Fruit fly (Drosophila melanogaster): ENCODE results near the gene CG6244.
A peak's percentile ranks its signal among the peaks of the same experiment; 100 is the strongest.

Gene CG6244

DNA sequence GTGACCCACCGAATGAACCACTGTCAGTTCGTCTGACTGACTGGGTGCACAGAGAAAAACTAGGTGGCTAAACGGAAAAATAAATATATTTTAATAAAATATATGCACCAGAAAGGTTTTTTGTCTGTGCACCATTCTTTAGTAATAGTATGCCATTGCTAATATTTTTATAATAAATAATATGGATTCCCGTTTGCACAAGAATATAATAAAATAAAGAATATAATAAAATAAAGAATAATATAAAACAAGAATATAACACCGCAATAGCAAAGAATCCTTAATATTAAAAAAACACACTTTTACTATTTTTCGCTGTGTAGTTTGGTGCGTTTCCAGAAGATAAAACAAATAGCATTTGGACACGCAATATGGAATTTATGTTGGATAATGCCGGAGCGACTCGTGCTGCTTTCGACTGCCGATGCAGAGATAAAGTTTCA, 39.2 kb upstream of the CG6244 start (continued):
- TF ChIP-seq az2 (GFP tag; optimal IDR thresholded peaks at IDR 0.05) (peak; percentile 72), sim (GFP tag; IDR thresholded peaks at IDR 0.05) (0 out of 2 replicates have a peak, but pooled peaks have one; percentile 42), Blimp-1 (GFP tag; optimal IDR thresholded peaks at IDR 0.05) (peak; percentile 84), Xbp1 (GFP tag; optimal IDR thresholded peaks at IDR 0.05) (peak; percentile 61), onecut (GFP tag; IDR thresholded peaks at IDR 0.05) (peak; percentile 33), Hr3 (GFP tag; optimal IDR thresholded peaks at IDR 0.05) (peak; percentile 56), MTF-1 (GFP tag; optimal IDR thresholded peaks at IDR 0.05; ENCODE audit: borderline replicate concordance) (no peak), ash1 (GFP tag; optimal IDR thresholded peaks at IDR 0.05) (no peak), gsb (GFP tag; IDR thresholded peaks at IDR 0.05) (no peak), nau (GFP tag; optimal IDR thresholded peaks at IDR 0.05) (peak; percentile 38), CG4328 (GFP tag; optimal IDR thresholded peaks at IDR 0.05) (peak; percentile 4), gfzf (GFP tag; optimal IDR thresholded peaks at IDR 0.05) (no peak), CG7357 (GFP tag; IDR thresholded peaks at IDR 0.05) (no peak), zen2 (GFP tag; IDR thresholded peaks at IDR 0.05; ENCODE audit: partially characterized antibody) (no peak), Bteb2 (GFP tag; optimal IDR thresholded peaks at IDR 0.05) (no peak), Hey (tag; optimal IDR thresholded peaks at IDR 0.05) (no peak), CG11696 (GFP tag; IDR thresholded peaks at IDR 0.05) (no peak), ATbp (GFP tag; optimal IDR thresholded peaks at IDR 0.05) (peak; percentile 56), unpg (GFP tag; optimal IDR thresholded peaks at IDR 0.05) (peak; percentile 60), sug (tag; optimal IDR thresholded peaks at IDR 0.05) (peak; percentile 21), pros (GFP tag; optimal IDR thresholded peaks at IDR 0.05) (no peak), tio (GFP tag; optimal IDR thresholded peaks at IDR 0.05) (peak; percentile 46), mld (GFP tag; IDR thresholded peaks at IDR 0.05; ENCODE audit: partially characterized antibody) (no peak), vnd (GFP tag; IDR thresholded peaks at IDR 0.05; ENCODE audit: partially characterized antibody) (no peak), maf-S (GFP tag; optimal IDR thresholded peaks at IDR 0.05) (no peak), Lhr (GFP tag; optimal IDR thresholded peaks at IDR 0.05) (no peak), CG9437 (GFP tag; optimal IDR thresholded peaks at IDR 0.05) (peak; percentile 59), CG4360 (GFP tag; IDR thresholded peaks at IDR 0.05) (no peak), CG5180 (GFP tag; optimal IDR thresholded peaks at IDR 0.05) (peak; percentile 28), CG11456 (GFP tag; IDR thresholded peaks at IDR 0.05) (no peak), ase (GFP tag; IDR thresholded peaks at IDR 0.05) (0 out of 3 replicates have a peak, but pooled peaks have one; percentile 37), CG12299 (tag; optimal IDR thresholded peaks at IDR 0.05) (no peak), dimm (GFP tag; IDR thresholded peaks at IDR 0.05) (no peak), CG15514 (GFP tag; optimal IDR thresholded peaks at IDR 0.05) (peak; percentile 2), ERR (GFP tag; optimal IDR thresholded peaks at IDR 0.05) (no peak), slou (GFP tag; optimal IDR thresholded peaks at IDR 0.05) (no peak), CG1647 (GFP tag; optimal IDR thresholded peaks at IDR 0.05) (no peak), Lpt (GFP tag; optimal IDR thresholded peaks at IDR 0.05) (no peak), psq (GFP tag; optimal IDR thresholded peaks at IDR 0.05) (peak; percentile 22), CG17385 (GFP tag; optimal IDR thresholded peaks at IDR 0.05) (peak; percentile 47), Aef1 (GFP tag; IDR thresholded peaks at IDR 0.05) (0 out of 3 replicates have a peak, but pooled peaks have one; percentile 26), zen (tag; optimal IDR thresholded peaks at IDR 0.05) (peak; percentile 66), Asciz (GFP tag; optimal IDR thresholded peaks at IDR 0.05) (peak; percentile 62), bsh (GFP tag; optimal IDR thresholded peaks at IDR 0.05) (peak in 1 of 2 experiments; percentile 83), NFAT (GFP tag; IDR thresholded peaks at IDR 0.05) (no peak), ac (GFP tag; optimal IDR thresholded peaks at IDR 0.05) (peak; percentile 47), CG34376 (GFP tag; optimal IDR thresholded peaks at IDR 0.05) (no peak), CG1024 (GFP tag; IDR thresholded peaks at IDR 0.05) (no peak), CG30020 (tag; optimal IDR thresholded peaks at IDR 0.05) (peak; percentile 22), CG13775 (GFP tag; optimal IDR thresholded peaks at IDR 0.05) (peak; percentile 75)

Data from whole organism, embryonic.